Worm (Caenorhabditis elegans) whole organism, L1 larva: ENCODE measurements around the gene Y48D7A.1.

Source experiments
- ama-1 ChIP-seq: fragments of 150-350 bp; optimal IDR thresholded peaks from 2 replicates; lab custom pipeline; 2014
- egl-27 ChIP-seq, 2 experiments: fragments of 150-350 bp in 1 of 2; sonication (generic microtip); optimal IDR thresholded peaks; 3 replicates each; lab custom pipeline; 2017 to 2018; ENCODE audit warnings: missing biosample characterization in 2 of 2, missing genetic modification characterization in 2 of 2, missing genetic modification reagents in 2 of 2

- TF ChIP-seq ama-1 (lab: Kevin White, UChicago) (no peak), egl-27 (tag; optimal IDR thresholded peaks at IDR 0.05; lab: Kevin White, UChicago) (no peak)
These were observed 33.9 kb upstream of the Y48D7A.1 start for ce11 chrX:2975421-2975820.
